Worm (Caenorhabditis elegans) whole organism, young adult: ENCODE results near the gene npr-13.

Source experiments
- B0261.1 ChIP-seq: sonication (generic microtip); optimal IDR thresholded peaks from 2 replicates; lab custom pipeline; 2016; ENCODE audit warnings: mild to moderate bottlenecking, missing genetic modification characterization, moderate library complexity, missing compliant biosample characterization
- C06A6.2 ChIP-seq: fragments of 200-800 bp; sonication (Bioruptor generic); conservative IDR thresholded peaks from 2 replicates; pipeline ENCODE4 v1.3.6; 2022; ENCODE audit warnings: missing genetic modification characterization, missing compliant biosample characterization
- F49E8.2 ChIP-seq: sonication (generic microtip); optimal IDR thresholded peaks from 3 replicates; lab custom pipeline; 2017; ENCODE audit warnings: missing genetic modification characterization, mild to moderate bottlenecking, missing compliant biosample characterization, antibody characterized with exemption, moderate library complexity; ENCODE audit not compliant: insufficient read depth
- F52B5.7 ChIP-seq: sonication (generic microtip); optimal IDR thresholded peaks from 2 replicates; lab custom pipeline; 2016; ENCODE audit warnings: mild to moderate bottlenecking, missing genetic modification characterization, missing compliant biosample characterization
- F57A8.1 ChIP-seq: fragments of 200-800 bp; sonication (Bioruptor generic); optimal IDR thresholded peaks from 2 replicates; lab custom pipeline; 2018; ENCODE audit warnings: mild to moderate bottlenecking, missing genetic modification characterization, moderate library complexity, missing compliant biosample characterization
- K12H6.12 ChIP-seq: fragments of 200-800 bp; sonication (Bioruptor generic); optimal IDR thresholded peaks from 2 replicates; lab custom pipeline; 2018; ENCODE audit warnings: mild to moderate bottlenecking, missing genetic modification characterization, missing compliant biosample characterization
- T07F8.4 ChIP-seq: sonication (generic microtip); optimal IDR thresholded peaks from 2 replicates; lab custom pipeline; 2016; ENCODE audit warnings: mild to moderate bottlenecking, missing genetic modification characterization, moderate library complexity, missing compliant biosample characterization
- T26A5.8 ChIP-seq: sonication (generic microtip); optimal IDR thresholded peaks from 2 replicates; lab custom pipeline; 2016; ENCODE audit warnings: missing genetic modification characterization, missing compliant biosample characterization
- Y53G8AR.9 ChIP-seq: fragments of 200-800 bp; sonication (Bioruptor generic); conservative IDR thresholded peaks from 2 replicates; pipeline ENCODE4 v1.3.6; 2022; ENCODE audit warnings: missing genetic modification reagents, missing genetic modification characterization, missing compliant biosample characterization
- Y56A3A.18 ChIP-seq: fragments of 200-800 bp; sonication (Bioruptor generic); IDR thresholded peaks from 2 replicates; pipeline ENCODE4 v1.3.6; 2022; ENCODE audit warnings: missing genetic modification reagents, missing genetic modification characterization, missing compliant biosample characterization
- aptf-3 ChIP-seq: fragments of 200-800 bp; sonication (Bioruptor generic); IDR thresholded peaks from 2 replicates; pipeline ENCODE4 v1.3.6; 2022; ENCODE audit warnings: missing genetic modification characterization, missing compliant biosample characterization
- athp-1 ChIP-seq: sonication (generic microtip); optimal IDR thresholded peaks from 2 replicates; lab custom pipeline; 2017; ENCODE audit warnings: mild to moderate bottlenecking, missing genetic modification characterization, missing compliant biosample characterization
- attf-5 ChIP-seq: fragments of 200-800 bp; sonication (Bioruptor generic); optimal IDR thresholded peaks from 2 replicates; lab custom pipeline; 2018; ENCODE audit warnings: mild to moderate bottlenecking, missing genetic modification characterization, missing compliant biosample characterization
- ccch-3 ChIP-seq: fragments of 200-800 bp; sonication (Bioruptor generic); optimal IDR thresholded peaks from 2 replicates; lab custom pipeline; 2018; ENCODE audit warnings: mild to moderate bottlenecking, missing genetic modification characterization, missing compliant biosample characterization
- cebp-1 ChIP-seq, 2 experiments: fragments of 200-800 bp in 1 of 2; sonication (Bioruptor generic) in 1 of 2; sonication (generic microtip) in 1 of 2; IDR thresholded peaks in 1 of 2; optimal IDR thresholded peaks in 1 of 2; 2 replicates each; pipeline versions ENCODE4 v1.3.6 to Lab custom; 2017 to 2022; ENCODE audit warnings: missing compliant biosample characterization in 2 of 2, missing genetic modification characterization in 2 of 2, mild to moderate bottlenecking in 1 of 2, missing genetic modification reagents in 1 of 2, moderate library complexity in 1 of 2
- cebp-2 ChIP-seq: fragments of 200-800 bp; sonication (Bioruptor generic); IDR thresholded peaks from 2 replicates; pipeline ENCODE4 v1.3.6; 2022; ENCODE audit warnings: missing genetic modification characterization, missing compliant biosample characterization
- ceh-100 ChIP-seq: fragments of 200-800 bp; sonication (Bioruptor generic); IDR thresholded peaks from 2 replicates; pipeline ENCODE4 v1.3.6; 2022; ENCODE audit warnings: missing genetic modification reagents, missing genetic modification characterization, missing compliant biosample characterization
- ceh-40 ChIP-seq: fragments of 200-800 bp; sonication (Bioruptor generic); IDR thresholded peaks from 2 replicates; pipeline ENCODE4 v1.3.6; 2022; ENCODE audit warnings: missing genetic modification characterization, missing compliant biosample characterization
- dox-1 ChIP-seq: fragments of 200-800 bp; sonication (Bioruptor generic); IDR thresholded peaks from 2 replicates; pipeline ENCODE4 v1.3.6; 2022; ENCODE audit warnings: missing genetic modification reagents, missing genetic modification characterization, missing compliant biosample characterization
- efl-1 ChIP-seq: fragments of 150-350 bp; optimal IDR thresholded peaks from 2 replicates; lab custom pipeline; 2014; ENCODE audit warnings: missing biosample characterization, missing genetic modification reagents, missing genetic modification characterization
- egl-44 ChIP-seq: fragments of 200-800 bp; sonication (Bioruptor generic); IDR thresholded peaks from 2 replicates; pipeline ENCODE4 v1.3.6; 2022; ENCODE audit warnings: missing genetic modification reagents, missing genetic modification characterization, missing compliant biosample characterization
- ets-4 ChIP-seq: fragments of 200-800 bp; sonication (Bioruptor generic); optimal IDR thresholded peaks from 2 replicates; lab custom pipeline; 2018; ENCODE audit warnings: mild to moderate bottlenecking, missing genetic modification characterization, missing compliant biosample characterization
- gei-17 ChIP-seq: fragments of 200-800 bp; sonication (Bioruptor generic); optimal IDR thresholded peaks from 2 replicates; lab custom pipeline; 2018; ENCODE audit warnings: mild to moderate bottlenecking, missing genetic modification characterization, missing compliant biosample characterization
- hlh-12 ChIP-seq: sonication (generic microtip); optimal IDR thresholded peaks from 2 replicates; lab custom pipeline; 2016; ENCODE audit warnings: missing genetic modification characterization, missing compliant biosample characterization
- hmg-1.2 ChIP-seq: fragments of 200-800 bp; sonication (Bioruptor generic); IDR thresholded peaks from 2 replicates; pipeline ENCODE4 v1.3.6; 2022; ENCODE audit warnings: missing genetic modification reagents, missing genetic modification characterization, missing compliant biosample characterization
- let-526 ChIP-seq: fragments of 200-800 bp; sonication (Bioruptor generic); IDR thresholded peaks from 2 replicates; pipeline ENCODE4 v1.3.6; 2022; ENCODE audit warnings: missing genetic modification reagents, missing genetic modification characterization, missing compliant biosample characterization
- let-607 ChIP-seq, 2 experiments: fragments of 200-800 bp in 1 of 2; sonication (Bioruptor generic) in 1 of 2; sonication (generic microtip) in 1 of 2; optimal IDR thresholded peaks; 2 replicates each; lab custom pipeline; 2016 to 2018; ENCODE audit warnings: mild to moderate bottlenecking in 2 of 2, missing compliant biosample characterization in 2 of 2, missing genetic modification characterization in 2 of 2, moderate library complexity in 2 of 2, missing genotype in 1 of 2
- lin-26 ChIP-seq: fragments of 200-800 bp; sonication (Bioruptor generic); IDR thresholded peaks from 2 replicates; pipeline ENCODE4 v1.3.6; 2022; ENCODE audit warnings: missing genetic modification reagents, missing genetic modification characterization, missing compliant biosample characterization
- lin-54 ChIP-seq: fragments of 200-800 bp; sonication (Bioruptor generic); optimal IDR thresholded peaks from 2 replicates; lab custom pipeline; 2018; ENCODE audit warnings: mild to moderate bottlenecking, missing genetic modification characterization, missing compliant biosample characterization
- lsl-1 ChIP-seq: fragments of 200-800 bp; sonication (Bioruptor generic); optimal IDR thresholded peaks from 2 replicates; lab custom pipeline; 2018; ENCODE audit warnings: mild to moderate bottlenecking, missing genetic modification characterization, moderate library complexity, missing compliant biosample characterization
- madf-3 ChIP-seq: fragments of 200-800 bp; sonication (Bioruptor generic); IDR thresholded peaks from 2 replicates; pipeline ENCODE4 v1.3.6; 2022; ENCODE audit warnings: missing genetic modification reagents, missing genetic modification characterization, missing compliant biosample characterization
- mel-28 ChIP-seq: sonication (generic microtip); optimal IDR thresholded peaks from 2 replicates; lab custom pipeline; 2016; ENCODE audit warnings: borderline replicate concordance, mild to moderate bottlenecking, missing genetic modification characterization, missing compliant biosample characterization
- mes-4 ChIP-seq: sonication (generic microtip); optimal IDR thresholded peaks from 2 replicates; lab custom pipeline; 2016; ENCODE audit warnings: missing genotype, missing genetic modification characterization, missing compliant biosample characterization
- nfya-2 ChIP-seq: fragments of 200-800 bp; sonication (Bioruptor generic); IDR thresholded peaks from 2 replicates; pipeline ENCODE4 v1.3.6; 2022; ENCODE audit warnings: missing genetic modification reagents, missing genetic modification characterization, missing compliant biosample characterization
- nhr-120 ChIP-seq: fragments of 200-800 bp; sonication (Bioruptor generic); IDR thresholded peaks from 2 replicates; pipeline ENCODE4 v1.3.6; 2022; ENCODE audit warnings: missing genetic modification characterization, missing compliant biosample characterization
- nhr-179 ChIP-seq: sonication (generic microtip); optimal IDR thresholded peaks from 2 replicates; lab custom pipeline; 2016; ENCODE audit warnings: mild to moderate bottlenecking, missing genetic modification characterization, missing compliant biosample characterization
- nhr-80 ChIP-seq: sonication (generic microtip); optimal IDR thresholded peaks from 2 replicates; lab custom pipeline; 2016; ENCODE audit warnings: missing genetic modification characterization, missing compliant biosample characterization
- pbrm-1 ChIP-seq: fragments of 200-800 bp; sonication (Bioruptor generic); IDR thresholded peaks from 2 replicates; pipeline ENCODE4 v1.3.6; 2022; ENCODE audit warnings: missing genetic modification reagents, missing genetic modification characterization, missing compliant biosample characterization
- rcor-1 ChIP-seq: fragments of 200-800 bp; sonication (Bioruptor generic); IDR thresholded peaks from 2 replicates; pipeline ENCODE4 v1.3.6; 2022; ENCODE audit warnings: missing genetic modification reagents, missing genetic modification characterization, missing compliant biosample characterization
- snpc-1.1 ChIP-seq: sonication (generic microtip); optimal IDR thresholded peaks from 2 replicates; lab custom pipeline; 2017; ENCODE audit warnings: missing genetic modification characterization, mild to moderate bottlenecking, missing compliant biosample characterization, antibody characterized with exemption, moderate library complexity, missing genotype, missing genetic modification reagents; ENCODE audit not compliant: insufficient read depth
- snpc-1.3 ChIP-seq: sonication (generic microtip); optimal IDR thresholded peaks from 2 replicates; lab custom pipeline; 2017; ENCODE audit warnings: missing genetic modification characterization, mild to moderate bottlenecking, missing compliant biosample characterization, antibody characterized with exemption, moderate library complexity, missing genotype, missing genetic modification reagents; ENCODE audit not compliant: insufficient read depth
- tbp1 ChIP-seq: fragments of 200-800 bp; sonication (Bioruptor generic); optimal IDR thresholded peaks from 2 replicates; lab custom pipeline; 2018; ENCODE audit warnings: mild to moderate bottlenecking, missing genetic modification characterization, missing compliant biosample characterization
- tbx-9 ChIP-seq: sonication (generic microtip); optimal IDR thresholded peaks from 2 replicates; lab custom pipeline; 2016; ENCODE audit warnings: borderline replicate concordance, missing genetic modification characterization, inconsistent platforms, missing compliant biosample characterization
- unc-62 ChIP-seq: fragments of 150-350 bp; optimal IDR thresholded peaks from 2 replicates; lab custom pipeline; 2014; ENCODE audit warnings: missing biosample characterization, missing genetic modification reagents, missing genetic modification characterization
- ztf-18 ChIP-seq: sonication (generic microtip); optimal IDR thresholded peaks from 2 replicates; lab custom pipeline; 2016; ENCODE audit warnings: missing genotype, mild to moderate bottlenecking, missing genetic modification characterization, missing compliant biosample characterization
- ztf-28 ChIP-seq: fragments of 200-800 bp; sonication (Bioruptor generic); IDR thresholded peaks from 2 replicates; pipeline ENCODE4 v1.3.6; 2022; ENCODE audit warnings: missing genetic modification reagents, missing genetic modification characterization, missing compliant biosample characterization

npr-13 gene

ce11 chrV:14897731-14898130, 39.3 kb upstream of the npr-13 start, which contains the start of gene H12D21.6:
H12D21.6 (minus strand) TSS chrV:14897831.
- TF ChIP-seq rcor-1 (GFP tag; lab: Robert Waterston, UW) (no peak), athp-1 (tag; lab: Kevin White, UChicago) (no peak), T07F8.4 (tag; lab: Kevin White, UChicago) (no peak), nhr-179 (tag; lab: Kevin White, UChicago) (no peak), Y56A3A.18 (GFP tag; lab: Robert Waterston, UW) (no peak), snpc-1.3 (no peak), let-526 (GFP tag; lab: Robert Waterston, UW) (no peak), cebp-2 (GFP tag; lab: Robert Waterston, UW) (no peak), nhr-120 (GFP tag; lab: Robert Waterston, UW) (no peak), gei-17 (GFP tag; lab: Kevin White, UChicago) (no peak), ets-4 (GFP tag; lab: Kevin White, UChicago) (no peak), C06A6.2 (GFP tag; lab: Robert Waterston, UW) (no peak), F49E8.2 (tag; lab: Kevin White, UChicago) (no peak), ztf-18 (tag; lab: Kevin White, UChicago) (no peak), lin-26 (GFP tag; lab: Robert Waterston, UW) (no peak), F52B5.7 (tag; lab: Kevin White, UChicago) (no peak), tbx-9 (tag; lab: Kevin White, UChicago) (no peak), unc-62 (GFP tag; lab: Kevin White, UChicago) (no peak)

- TF ChIP-seq B0261.1 = no peak
- no peak for TF ChIP-seq pbrm-1
- no peak for TF ChIP-seq madf-3 (GFP tag; lab: Robert Waterston, UW)
- TF ChIP-seq Y53G8AR.9 (GFP tag; lab: Robert Waterston, UW) = no peak
- TF ChIP-seq hlh-12 (tag; lab: Kevin White, UChicago) = no peak
- peak; percentile 61; the same call in 1 of the 2 replicates for TF ChIP-seq hmg-1.2 (GFP tag; lab: Robert Waterston, UW)
- TF ChIP-seq dox-1 = peak; percentile 75
- TF ChIP-seq nhr-80 (tag; lab: Kevin White, UChicago) = peak; percentile 96
- TF ChIP-seq unc-62 (GFP tag; lab: Kevin White, UChicago) = no peak
- TF ChIP-seq attf-5 = peak; percentile 30
- TF ChIP-seq T26A5.8 = no peak
- no peak for TF ChIP-seq efl-1
- TF ChIP-seq F49E8.2 (tag; lab: Kevin White, UChicago) = no peak
- TF ChIP-seq cebp-1 (GFP tag; IDR thresholded peaks at IDR 0.05; lab: Robert Waterston, UW) = no peak
- TF ChIP-seq cebp-1 (tag; optimal IDR thresholded peaks at IDR 0.05; lab: Kevin White, UChicago) = no peak
- TF ChIP-seq tbp1 (GFP tag; lab: Kevin White, UChicago) = peak; percentile 17
- no peak for TF ChIP-seq lsl-1 (GFP tag; lab: Kevin White, UChicago)
- no peak for TF ChIP-seq aptf-3 (GFP tag; lab: Robert Waterston, UW)
- no peak for TF ChIP-seq K12H6.12 (tag; lab: Kevin White, UChicago)
- TF ChIP-seq mel-28 (tag; lab: Kevin White, UChicago) = no peak
- peak; percentile 45 for TF ChIP-seq ets-4 (GFP tag; lab: Kevin White, UChicago)
- peak; percentile 57 to 89 for TF ChIP-seq let-607 (tag; optimal IDR thresholded peaks at IDR 0.05; lab: Kevin White, UChicago)
- TF ChIP-seq nfya-2 (GFP tag; lab: Robert Waterston, UW) = no peak
- TF ChIP-seq egl-44 (GFP tag; lab: Robert Waterston, UW) = no peak
- no peak for TF ChIP-seq Y56A3A.18 (GFP tag; lab: Robert Waterston, UW)
- TF ChIP-seq F52B5.7 (tag; lab: Kevin White, UChicago) = no peak
- TF ChIP-seq snpc-1.1 = no peak
- peak; percentile 17 for TF ChIP-seq lin-54 (GFP tag; lab: Kevin White, UChicago)
- no peak for TF ChIP-seq ceh-100 (GFP tag; lab: Robert Waterston, UW)
- no peak for TF ChIP-seq ccch-3 (GFP tag; lab: Kevin White, UChicago)
- no peak for TF ChIP-seq ceh-40 (GFP tag; lab: Robert Waterston, UW)
- TF ChIP-seq mes-4 (tag; lab: Kevin White, UChicago) = no peak
- no peak for TF ChIP-seq ztf-28 (GFP tag; lab: Robert Waterston, UW)
- TF ChIP-seq F57A8.1 (GFP tag; lab: Kevin White, UChicago) = no peak
These were observed 37.2 kb upstream of the npr-13 start, which contains the start of gene mpst-3 for ce11 chrV:14895557-14895956. mpst-3 (plus strand) TSS chrV:14895647.
